Worm (Caenorhabditis elegans): ENCODE data around the gene mutd-1.

DNA sequence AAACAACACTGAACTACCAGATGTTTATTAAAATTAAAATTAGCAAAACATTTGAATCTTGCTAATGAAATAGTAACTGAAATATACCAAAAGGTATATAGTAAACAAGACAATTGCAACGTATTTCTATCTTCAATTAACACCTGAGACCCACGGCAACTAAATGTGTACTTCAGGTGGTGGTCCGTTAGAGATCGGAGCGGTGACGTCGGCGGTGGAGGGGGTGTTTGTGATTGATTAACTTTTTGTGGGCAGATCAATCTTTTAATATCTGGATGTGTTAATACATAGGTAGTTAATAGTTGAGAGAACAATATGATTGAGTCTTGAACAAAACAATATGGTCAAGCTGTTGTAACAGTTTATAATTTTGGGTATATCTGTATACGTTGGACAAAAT lies 37.8 kb downstream of the mutd-1 start:
- TF ChIP-seq F13C5.2 (tag; optimal IDR thresholded peaks at IDR 0.05) (no peak), tbx-11 (GFP tag; IDR thresholded peaks at IDR 0.05) (no peak), pes-1 (GFP tag; IDR thresholded peaks at IDR 0.05) (no peak), tbx-37 (GFP tag; conservative IDR thresholded peaks at IDR 0.05) (no peak), hnd-1 (tag; optimal IDR thresholded peaks at IDR 0.05) (no peak), ceh-13 (GFP tag; optimal IDR thresholded peaks at IDR 0.05) (no peak), flt-1 (GFP tag; IDR thresholded peaks at IDR 0.05) (no peak), hmbx-1 (tag; optimal IDR thresholded peaks at IDR 0.05) (no peak)

Measured in whole organism, early embryonic.